Worm (Caenorhabditis elegans): ENCODE measurements around the gene Y43E12A.2.

ce11 chrIV:10971636-10972199 lies 10.1 kb upstream of the Y43E12A.2 start:
- no peak for TF ChIP-seq jun-1 (tag; optimal IDR thresholded peaks at IDR 0.05)
- no peak for TF ChIP-seq ztf-4 (tag; optimal IDR thresholded peaks at IDR 0.05)
- TF ChIP-seq lin-39 (tag; optimal IDR thresholded peaks at IDR 0.05): no peak
- no peak for TF ChIP-seq zag-1 (tag; optimal IDR thresholded peaks at IDR 0.05)
- no peak for TF ChIP-seq nhr-28 (tag; optimal IDR thresholded peaks at IDR 0.05)
- no peak for TF ChIP-seq egl-27 (tag; optimal IDR thresholded peaks at IDR 0.05)
- no peak for TF ChIP-seq nhr-11 (tag; optimal IDR thresholded peaks at IDR 0.05)
- no peak for TF ChIP-seq snpc-4 (tag; optimal IDR thresholded peaks at IDR 0.05)
- no peak for TF ChIP-seq elt-1 (tag; optimal IDR thresholded peaks at IDR 0.05)
- no peak for TF ChIP-seq ztf-11 (tag; optimal IDR thresholded peaks at IDR 0.05)
- no peak for TF ChIP-seq ama-1 (optimal IDR thresholded peaks at IDR 0.05)
- no peak for TF ChIP-seq unc-62 (GFP tag; optimal IDR thresholded peaks at IDR 0.05)
